Worm (Caenorhabditis elegans) whole organism, L2 larva: ENCODE measurements around the gene lin-42.

ENCODE experiments used
- R02D3.7 ChIP-seq: fragments of 150-350 bp; optimal IDR thresholded peaks from 2 replicates; lab custom pipeline; 2014; ENCODE audit warnings: missing biosample characterization, missing genetic modification characterization
- lin-11 ChIP-seq: fragments of 150-350 bp; sonication (generic microtip); optimal IDR thresholded peaks from 2 replicates; lab custom pipeline; 2014; ENCODE audit warnings: missing biosample characterization, missing genetic modification characterization, inconsistent platforms, mixed read lengths
- lin-13 ChIP-seq: fragments of 150-350 bp; optimal IDR thresholded peaks from 2 replicates; lab custom pipeline; 2014; ENCODE audit warnings: missing biosample characterization, missing genetic modification reagents, missing genetic modification characterization
- nhr-237 ChIP-seq: fragments of 150-350 bp; optimal IDR thresholded peaks from 2 replicates; lab custom pipeline; 2014; ENCODE audit warnings: missing biosample characterization, missing genetic modification characterization
- ztf-1 ChIP-seq: fragments of 200-800 bp; sonication (Bioruptor generic); conservative IDR thresholded peaks from 2 replicates; pipeline ENCODE4 v1.3.6; 2022; ENCODE audit warnings: missing genetic modification characterization, missing compliant biosample characterization
- ztf-11 ChIP-seq: sonication (generic microtip); optimal IDR thresholded peaks from 2 replicates; lab custom pipeline; 2017; ENCODE audit warnings: missing biosample characterization, missing genetic modification characterization

- TF ChIP-seq ztf-1 (GFP tag; lab: Robert Waterston, UW) (no peak), R02D3.7 (tag; lab: Kevin White, UChicago) (no peak), ztf-11 (tag; lab: Kevin White, UChicago) (no peak), lin-13 (GFP tag; lab: Kevin White, UChicago) (no peak), lin-11 (no peak), nhr-237 (tag; lab: Kevin White, UChicago) (no peak)
Measured at ce11 chrII:1228943-1229342, 23.2 kb downstream of the lin-42 start.
